Fruit fly (Drosophila melanogaster): ENCODE measurements around the gene SrpRbeta.

SrpRbeta gene

dm6 chr3L:8721145-8721544, 1.1 kb upstream of the SrpRbeta start, which contains the start of the genes CG32022 and CG6511 (continued):
- TF ChIP-seq Gug (GFP tag; IDR thresholded peaks at IDR 0.05) (peak; percentile 96), Ets96B (tag; optimal IDR thresholded peaks at IDR 0.05) (peak; percentile 97), fd59A (GFP tag; optimal IDR thresholded peaks at IDR 0.05) (peak; percentile 97), Eip93F (GFP tag; optimal IDR thresholded peaks at IDR 0.05) (peak; percentile 81), acj6 (GFP tag; optimal IDR thresholded peaks at IDR 0.05) (peak; percentile 99), CG8632 (GFP tag; optimal IDR thresholded peaks at IDR 0.05) (peak; percentile 97), cyc (GFP tag; optimal IDR thresholded peaks at IDR 0.05) (peak; percentile 99), dac (GFP tag; optimal IDR thresholded peaks at IDR 0.05) (peak; percentile 98), Sox15 (GFP tag; optimal IDR thresholded peaks at IDR 0.05) (peak; percentile 99), Hr39 (GFP tag; optimal IDR thresholded peaks at IDR 0.05) (peak; percentile 99), CG10669 (GFP tag; optimal IDR thresholded peaks at IDR 0.05) (peak; percentile 98), fd85E (GFP tag; optimal IDR thresholded peaks at IDR 0.05) (peak; percentile 94), Sox102F (GFP tag; optimal IDR thresholded peaks at IDR 0.05) (peak; percentile 97), CG4318 (GFP tag; optimal IDR thresholded peaks at IDR 0.05) (peak; percentile 99), CG6792 (GFP tag; optimal IDR thresholded peaks at IDR 0.05) (peak; percentile 97), dsx (GFP tag; optimal IDR thresholded peaks at IDR 0.05; ENCODE audit: poor library complexity, severe bottlenecking) (peak; percentile 95), CG3919 (GFP tag; optimal IDR thresholded peaks at IDR 0.05) (peak; percentile 97), topi (GFP tag; optimal IDR thresholded peaks at IDR 0.05) (peak; percentile 98), CG6276 (GFP tag; optimal IDR thresholded peaks at IDR 0.05) (peak; percentile 95), CG34406 (GFP tag; optimal IDR thresholded peaks at IDR 0.05) (peak; percentile 98), CG8319 (GFP tag; optimal IDR thresholded peaks at IDR 0.05) (peak; percentile 96), CG1621 (tag; optimal IDR thresholded peaks at IDR 0.05) (peak; percentile 94), vri (GFP tag; optimal IDR thresholded peaks at IDR 0.05) (peak; percentile 93), CG11902 (GFP tag; optimal IDR thresholded peaks at IDR 0.05) (peak; percentile 98), CG32006 (GFP tag; optimal IDR thresholded peaks at IDR 0.05) (peak; percentile 99), CG8119 (GFP tag; IDR thresholded peaks at IDR 0.05) (peak; percentile 96), Blimp-1 (GFP tag; optimal IDR thresholded peaks at IDR 0.05) (peak; percentile 91), Smox (GFP tag; optimal IDR thresholded peaks at IDR 0.05) (peak; percentile 97), Lpt (GFP tag; optimal IDR thresholded peaks at IDR 0.05) (peak; percentile 95), Eip78C (GFP tag) (peak; percentile 99), pdm3 (GFP tag; optimal IDR thresholded peaks at IDR 0.05) (peak; percentile 99), ss (GFP tag; optimal IDR thresholded peaks at IDR 0.05) (peak; percentile 88 to 95), svp (GFP tag) (peak; percentile 99), OdsH (GFP tag; optimal IDR thresholded peaks at IDR 0.05) (peak; percentile 99)

- TF ChIP-seq svp (GFP tag) (peak; percentile 22), achi (GFP tag; optimal IDR thresholded peaks at IDR 0.05) (no peak), CG6792 (GFP tag; optimal IDR thresholded peaks at IDR 0.05) (no peak), CG1621 (tag; optimal IDR thresholded peaks at IDR 0.05) (no peak), dsx (GFP tag; optimal IDR thresholded peaks at IDR 0.05; ENCODE audit: poor library complexity, severe bottlenecking) (no peak), topi (GFP tag; optimal IDR thresholded peaks at IDR 0.05) (no peak), Eip78C (GFP tag) (peak; percentile 36), vri (GFP tag; optimal IDR thresholded peaks at IDR 0.05) (no peak), CG15336 (GFP tag; IDR thresholded peaks at IDR 0.05) (no peak), CG3919 (GFP tag; optimal IDR thresholded peaks at IDR 0.05) (peak; percentile 6), Met (GFP tag; optimal IDR thresholded peaks at IDR 0.05) (peak; percentile 13), esn (GFP tag; optimal IDR thresholded peaks at IDR 0.05) (peak; percentile 12), Sox14 (GFP tag; optimal IDR thresholded peaks at IDR 0.05) (no peak), ss (GFP tag; optimal IDR thresholded peaks at IDR 0.05) (no peak), CG10669 (GFP tag; optimal IDR thresholded peaks at IDR 0.05) (no peak), cyc (GFP tag; optimal IDR thresholded peaks at IDR 0.05) (peak; percentile 13), CG6163 (GFP tag; IDR thresholded peaks at IDR 0.05) (no peak), Lpt (GFP tag; optimal IDR thresholded peaks at IDR 0.05) (no peak), CG34406 (GFP tag; optimal IDR thresholded peaks at IDR 0.05) (no peak), Blimp-1 (GFP tag; optimal IDR thresholded peaks at IDR 0.05) (no peak), CG11294 (GFP tag; IDR thresholded peaks at IDR 0.05) (no peak), Eip93F (GFP tag; optimal IDR thresholded peaks at IDR 0.05) (no peak)
Observed at dm6 chr3L:8718602-8719001, 1.4 kb downstream of the SrpRbeta start.

Measured in whole organism, prepupa.